Worm (Caenorhabditis elegans): ENCODE results near the gene ahsa-1.
"Not testable (repeated sequence)": the region's sequence is repeated elsewhere in the genome, so short reads cannot be mapped to it uniquely, and the experiment has no call there.

The ahsa-1 gene

ce11 chrV:15036769-15037168 is 48.4 kb downstream of the ahsa-1 start, which contains the start of gene melo-3:
Gene melo-3 (minus strand): TSS chrV:15036869.
- TF ChIP-seq mdl-1, R02D3.7, ztf-11 (tag; optimal IDR thresholded peaks at IDR 0.05): not testable (repeated sequence)
